Worm (Caenorhabditis elegans): ENCODE results near the gene T11F9.21.

DNA sequence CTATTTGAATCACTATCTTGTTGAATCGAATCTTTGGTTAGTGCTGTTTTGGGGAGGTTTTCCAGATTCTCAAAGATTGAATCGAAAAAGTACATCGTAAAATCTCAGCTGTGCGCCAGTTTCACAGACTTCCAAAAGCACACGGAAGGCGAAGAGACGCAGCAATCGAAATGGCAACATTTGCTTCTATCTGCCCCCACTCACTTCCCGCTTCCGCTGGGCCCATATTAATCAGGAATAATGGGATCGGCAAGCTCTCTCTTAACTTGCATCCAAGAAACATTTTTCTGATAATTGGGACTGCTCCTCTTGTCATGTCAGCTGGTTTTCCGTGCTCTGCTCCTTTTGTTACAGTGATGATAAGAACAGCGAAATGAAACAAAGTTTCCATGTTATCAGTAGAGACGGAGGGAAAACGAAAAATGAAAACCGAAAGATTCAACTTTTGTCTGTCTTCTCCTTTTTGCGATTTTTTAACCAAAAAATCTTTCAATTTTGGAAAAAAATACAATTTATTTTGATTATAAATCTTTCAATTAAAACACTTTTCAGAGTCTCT, 43.0 kb downstream of the T11F9.21 start:
- TF ChIP-seq him-1 (tag; optimal IDR thresholded peaks at IDR 0.05) (no peak), dao-5 (tag; optimal IDR thresholded peaks at IDR 0.05) (no peak), W03F9.2 (tag; optimal IDR thresholded peaks at IDR 0.05) (peak; percentile 40)
